Worm (Caenorhabditis elegans): ENCODE data around the gene pax-1.

DNA sequence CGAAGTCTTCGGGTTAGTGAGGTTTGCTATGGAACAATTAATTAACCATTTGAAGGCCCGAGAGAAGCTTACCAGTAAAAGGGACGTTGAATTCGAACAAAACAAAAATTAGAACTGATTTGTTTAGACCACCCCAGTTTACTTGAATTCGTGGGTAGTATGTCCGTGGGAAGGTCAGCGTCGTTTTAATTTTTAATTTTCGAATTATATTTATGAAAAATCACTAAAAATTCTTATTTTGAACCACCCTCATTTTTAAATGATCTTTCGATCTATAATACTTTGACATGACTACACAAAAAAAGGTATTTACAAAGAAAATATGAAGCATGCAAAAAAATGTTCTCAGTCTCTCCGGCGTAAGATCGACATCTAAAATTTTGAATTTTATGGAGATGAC is 20.7 kb downstream of the pax-1 start, which contains the start of gene C16D9.5:
- no peak for TF ChIP-seq mab-5 (tag; optimal IDR thresholded peaks at IDR 0.05)
- no peak for TF ChIP-seq egl-27 (tag; optimal IDR thresholded peaks at IDR 0.05)
- no peak for TF ChIP-seq lin-39 (tag; optimal IDR thresholded peaks at IDR 0.05)
- no peak for TF ChIP-seq mdl-1 (tag; optimal IDR thresholded peaks at IDR 0.05)
- TF ChIP-seq unc-39 (tag; optimal IDR thresholded peaks at IDR 0.05) = no peak
- TF ChIP-seq lin-13 (GFP tag; optimal IDR thresholded peaks at IDR 0.05) = no peak
- no peak for TF ChIP-seq lsy-2 (tag; optimal IDR thresholded peaks at IDR 0.05)
- TF ChIP-seq nhr-12 (tag; optimal IDR thresholded peaks at IDR 0.05) = no peak
- no peak for TF ChIP-seq sem-4 (tag; optimal IDR thresholded peaks at IDR 0.05)
- no peak for TF ChIP-seq gmeb-1 (tag; optimal IDR thresholded peaks at IDR 0.05)
- TF ChIP-seq elt-1 (tag; optimal IDR thresholded peaks at IDR 0.05) = no peak
- TF ChIP-seq ztf-4 (tag; optimal IDR thresholded peaks at IDR 0.05) = no peak
- no peak for TF ChIP-seq nhr-11 (tag; optimal IDR thresholded peaks at IDR 0.05)
- no peak for TF ChIP-seq elt-3 (tag; optimal IDR thresholded peaks at IDR 0.05)

All from whole organism, L2 larva.